Worm (Caenorhabditis elegans) whole organism, L1 larva: Measurements from ENCODE around the gene nhr-52.
"Not testable (repeated sequence)": the region's sequence is repeated elsewhere in the genome, so short reads cannot be mapped to it uniquely, and the experiment has no call there.

Source experiments
- aha-1 ChIP-seq: fragments of 150-350 bp; optimal IDR thresholded peaks from 2 replicates; lab custom pipeline; 2014; ENCODE audit warnings: missing biosample characterization, missing genetic modification characterization
- ama-1 ChIP-seq: fragments of 150-350 bp; optimal IDR thresholded peaks from 2 replicates; lab custom pipeline; 2014
- blmp-1 ChIP-seq: fragments of 150-350 bp; optimal IDR thresholded peaks from 2 replicates; lab custom pipeline; 2014; ENCODE audit warnings: missing biosample characterization, missing genetic modification characterization
- elt-3 ChIP-seq, 6 experiments: fragments of 150-350 bp in 1 of 6; sonication (generic microtip); optimal IDR thresholded peaks; 2 replicates each; lab custom pipeline; 2017 to 2018; ENCODE audit warnings: missing biosample characterization in 6 of 6, missing genetic modification characterization in 6 of 6, inconsistent platforms in 1 of 6
- nhr-90 ChIP-seq: sonication (generic microtip); optimal IDR thresholded peaks from 2 replicates; lab custom pipeline; 2016; ENCODE audit warnings: mild to moderate bottlenecking, missing genetic modification characterization, missing compliant biosample characterization; ENCODE audit not compliant: poor library complexity
- xbp-1 ChIP-seq: sonication (generic microtip); optimal IDR thresholded peaks from 2 replicates; lab custom pipeline; 2016; ENCODE audit warnings: missing genetic modification characterization, missing compliant biosample characterization
- ztf-11 ChIP-seq, 2 experiments: sonication (generic microtip); optimal IDR thresholded peaks; 2 replicates each; lab custom pipeline; 2016 to 2017; ENCODE audit warnings: missing genetic modification characterization in 2 of 2, missing biosample characterization in 1 of 2, missing compliant biosample characterization in 1 of 2

- not testable (repeated sequence) for TF ChIP-seq ama-1 (lab: Kevin White, UChicago); aha-1 (tag; lab: Kevin White, UChicago); xbp-1 (tag; lab: Kevin White, UChicago); elt-3 (tag; optimal IDR thresholded peaks at IDR 0.05; lab: Kevin White, UChicago); nhr-90 (tag; lab: Kevin White, UChicago); blmp-1 (tag; lab: Kevin White, UChicago); ztf-11 (tag; optimal IDR thresholded peaks at IDR 0.05; lab: Kevin White, UChicago)
Observed at ce11 chrV:15647536-15648085, 29.7 kb upstream of the nhr-52 start, which contains the start of the genes C55A1.7 and C55A1.6.
